Worm (Caenorhabditis elegans) whole organism, L4 larva: Measurements from ENCODE around the gene stg-1.

Experiments
- R02D3.7 ChIP-seq: fragments of 150-350 bp; sonication (generic microtip); optimal IDR thresholded peaks from 3 replicates; lab custom pipeline; 2014; ENCODE audit warnings: missing biosample characterization, missing genetic modification characterization
- attf-4 ChIP-seq: sonication (generic microtip); optimal IDR thresholded peaks from 3 replicates; lab custom pipeline; 2017; ENCODE audit warnings: missing biosample characterization, missing genetic modification characterization
- hlh-11 ChIP-seq: fragments of 200-800 bp; sonication (Bioruptor generic); optimal IDR thresholded peaks from 2 replicates; lab custom pipeline; 2018; ENCODE audit warnings: mild to moderate bottlenecking, missing genetic modification characterization, missing compliant biosample characterization
- jun-1 ChIP-seq: fragments of 150-350 bp; optimal IDR thresholded peaks from 2 replicates; lab custom pipeline; 2014; ENCODE audit warnings: missing biosample characterization, missing genetic modification reagents, missing genetic modification characterization
- lin-15B ChIP-seq: fragments of 150-350 bp; sonication (generic microtip); optimal IDR thresholded peaks from 3 replicates; lab custom pipeline; 2014; ENCODE audit warnings: missing biosample characterization, missing genetic modification characterization
- lsy-2 ChIP-seq, 2 experiments: fragments of 150-350 bp in 1 of 2; sonication (generic microtip) in 1 of 2; optimal IDR thresholded peaks; 2 replicates each; lab custom pipeline; 2014 to 2017; ENCODE audit warnings: missing biosample characterization in 2 of 2, missing genetic modification characterization in 2 of 2
- nhr-11 ChIP-seq: fragments of 150-350 bp; optimal IDR thresholded peaks from 2 replicates; lab custom pipeline; 2014; ENCODE audit warnings: missing biosample characterization, missing genetic modification characterization
- nhr-48 ChIP-seq: sonication (generic microtip); optimal IDR thresholded peaks from 2 replicates; lab custom pipeline; 2016; ENCODE audit warnings: mild to moderate bottlenecking, missing genetic modification characterization, missing compliant biosample characterization
- nhr-76 ChIP-seq: fragments of 150-350 bp; optimal IDR thresholded peaks from 2 replicates; lab custom pipeline; 2014; ENCODE audit warnings: missing biosample characterization, missing genetic modification characterization
- set-16 ChIP-seq: fragments of 200-800 bp; sonication (Bioruptor generic); IDR thresholded peaks from 2 replicates; pipeline ENCODE4 v1.3.6; 2022; ENCODE audit warnings: missing genetic modification reagents, missing genetic modification characterization, missing compliant biosample characterization
- snpc-1.2 ChIP-seq: fragments of 200-800 bp; sonication (Bioruptor generic); IDR thresholded peaks from 2 replicates; pipeline ENCODE4 v1.3.6; 2022; ENCODE audit warnings: missing genetic modification reagents, missing genetic modification characterization, missing compliant biosample characterization
- unc-39 ChIP-seq: sonication (generic microtip); optimal IDR thresholded peaks from 2 replicates; lab custom pipeline; 2017; ENCODE audit warnings: missing biosample characterization, missing genetic modification characterization

DNA sequence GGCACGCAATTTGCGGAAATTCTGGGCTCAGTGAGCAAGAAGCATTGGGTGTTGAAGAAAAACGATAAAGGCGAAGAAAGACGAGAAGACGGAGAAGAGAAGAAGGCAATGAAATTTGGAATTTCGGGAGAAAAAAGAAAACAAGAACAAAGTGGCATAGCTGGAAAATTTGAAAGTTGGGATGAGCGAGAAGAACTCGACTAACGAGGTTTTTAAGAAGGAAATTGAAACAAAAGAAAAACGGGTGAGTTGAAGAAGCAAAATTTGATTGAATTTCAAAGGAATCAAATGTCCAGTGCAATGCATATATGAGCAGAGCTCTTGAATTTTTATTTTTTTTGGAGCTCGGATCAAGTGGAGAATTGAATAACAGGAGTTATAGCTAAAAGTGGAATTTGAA, 38.7 kb downstream of the stg-1 start:
- TF ChIP-seq lin-15B (tag; lab: Kevin White, UChicago) (no peak), nhr-11 (tag; lab: Kevin White, UChicago) (no peak), nhr-76 (tag; lab: Kevin White, UChicago) (no peak), set-16 (GFP tag; lab: Robert Waterston, UW) (no peak), lsy-2 (tag; optimal IDR thresholded peaks at IDR 0.05; lab: Kevin White, UChicago) (no peak), jun-1 (no peak), R02D3.7 (tag; lab: Kevin White, UChicago) (no peak), snpc-1.2 (GFP tag; lab: Robert Waterston, UW) (no peak), hlh-11 (no peak), nhr-48 (tag; lab: Kevin White, UChicago) (no peak), unc-39 (tag; lab: Kevin White, UChicago) (no peak), attf-4 (tag; lab: Kevin White, UChicago) (no peak)
